Fruit fly (Drosophila melanogaster) whole organism, embryonic: ENCODE measurements around the gene VhaPPA1-2.

Source experiments
- Abd-B ChIP-seq: fragments of 200-800 bp; sonication (Bioruptor generic); optimal IDR thresholded peaks from 2 replicates; lab custom pipeline; 2018; ENCODE audit warnings: missing biosample characterization, mild to moderate bottlenecking, missing genetic modification characterization, moderate library complexity
- Adf1 ChIP-seq: fragments of 200-800 bp; sonication (Bioruptor generic); IDR thresholded peaks from 2 replicates; pipeline ENCODE4 v1.3.6; 2022; ENCODE audit warnings: missing biosample characterization, missing genetic modification characterization
- B-H1 ChIP-seq: fragments of 200-800 bp; sonication (Bioruptor generic); IDR thresholded peaks from 3 replicates; pipeline ENCODE4 v1.3.6; 2022; ENCODE audit warnings: missing biosample characterization, missing genetic modification characterization
- Bdp1 ChIP-seq: fragments of 200-800 bp; sonication (Bioruptor generic); optimal IDR thresholded peaks from 3 replicates; lab custom pipeline; 2016; ENCODE audit warnings: missing biosample characterization, missing genetic modification characterization
- CG10431 ChIP-seq: fragments of 200-800 bp; sonication (Bioruptor generic); optimal IDR thresholded peaks from 3 replicates; lab custom pipeline; 2018; ENCODE audit warnings: missing biosample characterization, mild to moderate bottlenecking, missing genetic modification characterization
- CG11093 ChIP-seq: fragments of 200-800 bp; sonication (Bioruptor generic); IDR thresholded peaks from 3 replicates; pipeline ENCODE4 v1.3.6; 2022; ENCODE audit warnings: missing biosample characterization, missing genetic modification characterization
- CG14050 ChIP-seq: fragments of 200-800 bp; sonication (Bioruptor generic); IDR thresholded peaks from 3 replicates; pipeline ENCODE4 v1.3.6; 2022; ENCODE audit warnings: missing biosample characterization, missing genetic modification characterization
- CG14860 ChIP-seq: fragments of 200-800 bp; sonication (Bioruptor generic); IDR thresholded peaks from 3 replicates; pipeline ENCODE4 v1.3.6; 2022; ENCODE audit warnings: missing biosample characterization, missing genetic modification characterization; ENCODE audit not compliant: partially characterized antibody
- CG17359 ChIP-seq: fragments of 200-800 bp; sonication (Bioruptor generic); optimal IDR thresholded peaks from 3 replicates; lab custom pipeline; 2018; ENCODE audit warnings: missing biosample characterization, mild to moderate bottlenecking, missing genetic modification characterization, moderate library complexity
- CG2116 ChIP-seq: fragments of 200-800 bp; sonication (Bioruptor generic); optimal IDR thresholded peaks from 3 replicates; lab custom pipeline; 2018; ENCODE audit warnings: missing biosample characterization, mild to moderate bottlenecking, missing genetic modification characterization
- CG33557 ChIP-seq: fragments of 200-800 bp; sonication (Bioruptor generic); optimal IDR thresholded peaks from 2 replicates; lab custom pipeline; 2019; ENCODE audit warnings: missing biosample characterization, mild to moderate bottlenecking, missing genetic modification characterization, moderate library complexity
- CG5180 ChIP-seq: fragments of 200-800 bp; sonication (Bioruptor generic); optimal IDR thresholded peaks from 3 replicates; lab custom pipeline; 2017; ENCODE audit warnings: missing biosample characterization, missing genetic modification characterization, mild to moderate bottlenecking, moderate library complexity, missing genetic modification reagents
- CG6791 ChIP-seq: fragments of 200-800 bp; sonication (Bioruptor generic); IDR thresholded peaks from 3 replicates; pipeline ENCODE4 v1.3.6; 2022; ENCODE audit warnings: missing biosample characterization, missing genetic modification characterization; ENCODE audit not compliant: partially characterized antibody
- CG7271 ChIP-seq: fragments of 200-800 bp; sonication (Bioruptor generic); optimal IDR thresholded peaks from 2 replicates; lab custom pipeline; 2018; ENCODE audit warnings: missing biosample characterization, mild to moderate bottlenecking, missing genetic modification characterization, moderate library complexity
- CG7928 ChIP-seq: fragments of 200-800 bp; sonication (Bioruptor generic); optimal IDR thresholded peaks from 2 replicates; lab custom pipeline; 2017; ENCODE audit warnings: missing biosample characterization, mild to moderate bottlenecking, missing genetic modification characterization
- CG8089 ChIP-seq: fragments of 200-800 bp; sonication (Bioruptor generic); optimal IDR thresholded peaks from 3 replicates; lab custom pipeline; 2016; ENCODE audit warnings: missing biosample characterization, missing genetic modification characterization
- CG8765 ChIP-seq: fragments of 200-800 bp; sonication (Bioruptor generic); IDR thresholded peaks from 2 replicates; pipeline ENCODE4 v1.3.6; 2022; ENCODE audit warnings: missing biosample characterization, missing genetic modification characterization
- CG8924 ChIP-seq: fragments of 200-800 bp; optimal IDR thresholded peaks from 3 replicates; lab custom pipeline; 2019; ENCODE audit warnings: missing biosample characterization, mild to moderate bottlenecking, missing genetic modification characterization, moderate library complexity
- CG9817 ChIP-seq: fragments of 200-800 bp; sonication (Bioruptor generic); optimal IDR thresholded peaks from 2 replicates; lab custom pipeline; 2018; ENCODE audit warnings: missing biosample characterization, mild to moderate bottlenecking, missing genetic modification characterization, moderate library complexity
- H2.0 ChIP-seq: fragments of 200-800 bp; sonication (Bioruptor generic); IDR thresholded peaks from 2 replicates; pipeline ENCODE4 v1.3.6; 2022; ENCODE audit warnings: missing biosample characterization, missing genetic modification characterization
- HLHmδ ChIP-seq: fragments of 200-800 bp; sonication (Bioruptor generic); optimal IDR thresholded peaks from 2 replicates; lab custom pipeline; 2018; ENCODE audit warnings: missing biosample characterization, mild to moderate bottlenecking, missing genetic modification characterization, moderate library complexity
- Lim3 ChIP-seq: fragments of 200-800 bp; sonication (Bioruptor generic); IDR thresholded peaks from 2 replicates; pipeline ENCODE4 v1.3.6; 2022; ENCODE audit warnings: missing biosample characterization, missing genetic modification characterization
- Opbp ChIP-seq: fragments of 200-800 bp; sonication (Bioruptor generic); IDR thresholded peaks from 3 replicates; pipeline ENCODE4 v1.3.6; 2022; ENCODE audit warnings: missing biosample characterization, missing genetic modification characterization; ENCODE audit not compliant: partially characterized antibody
- Optix ChIP-seq: fragments of 200-800 bp; sonication (Bioruptor generic); IDR thresholded peaks from 3 replicates; pipeline ENCODE4 v1.3.6; 2022; ENCODE audit warnings: missing biosample characterization, missing genetic modification characterization
- Pdp1 ChIP-seq, 2 experiments: fragments of 200-800 bp; sonication (Bioruptor generic); optimal IDR thresholded peaks; 3 replicates each; lab custom pipeline; 2016; ENCODE audit warnings: missing biosample characterization in 2 of 2, missing genetic modification characterization in 2 of 2, mild to moderate bottlenecking in 1 of 2, moderate library complexity in 1 of 2
- Sox100B ChIP-seq: fragments of 200-800 bp; sonication (Bioruptor generic); optimal IDR thresholded peaks from 3 replicates; lab custom pipeline; 2018; ENCODE audit warnings: missing biosample characterization, mild to moderate bottlenecking, missing genetic modification characterization
- Sry-β ChIP-seq: fragments of 200-800 bp; sonication (Bioruptor generic); optimal IDR thresholded peaks from 2 replicates; lab custom pipeline; 2018; ENCODE audit warnings: missing biosample characterization, mild to moderate bottlenecking, missing genetic modification characterization, moderate library complexity
- Stat92E ChIP-seq, 3 experiments: fragments of >200 bp in 2 of 3; fragments of 200-800 bp in 1 of 3; sonication (Bioruptor generic) in 1 of 3; optimal IDR thresholded peaks; 2 replicates each; lab custom pipeline; 2017 to 2019; ENCODE audit warnings: missing biosample characterization in 3 of 3, missing genetic modification characterization in 3 of 3, mild to moderate bottlenecking in 1 of 3, moderate library complexity in 1 of 3
- TFAM ChIP-seq: fragments of 200-800 bp; sonication (Bioruptor generic); optimal IDR thresholded peaks from 2 replicates; lab custom pipeline; 2017; ENCODE audit warnings: missing biosample characterization, missing genetic modification characterization, inconsistent platforms
- Xrp1 ChIP-seq: fragments of 200-800 bp; sonication (Bioruptor generic); IDR thresholded peaks from 2 replicates; pipeline ENCODE4 v1.3.6; 2022; ENCODE audit warnings: missing biosample characterization, missing genetic modification characterization
- bab2 ChIP-seq: fragments of 200-800 bp; sonication (Bioruptor generic); optimal IDR thresholded peaks from 2 replicates; lab custom pipeline; 2016; ENCODE audit warnings: missing biosample characterization, missing genetic modification characterization
- chif ChIP-seq, 2 experiments: fragments of 200-800 bp; sonication (Bioruptor generic); optimal IDR thresholded peaks; 3 replicates each; lab custom pipeline; 2016; ENCODE audit warnings: missing biosample characterization in 2 of 2, missing genetic modification characterization in 2 of 2
- ems ChIP-seq: fragments of 200-800 bp; sonication (Bioruptor generic); optimal IDR thresholded peaks from 3 replicates; lab custom pipeline; 2016; ENCODE audit warnings: missing biosample characterization, missing genetic modification characterization
- fd64A ChIP-seq: fragments of 200-800 bp; sonication (Bioruptor generic); optimal IDR thresholded peaks from 3 replicates; lab custom pipeline; 2018; ENCODE audit warnings: missing biosample characterization, mild to moderate bottlenecking, missing genetic modification characterization
- ham ChIP-seq: fragments of 200-800 bp; sonication (Bioruptor generic); IDR thresholded peaks from 2 replicates; pipeline ENCODE4 v1.3.6; 2022; ENCODE audit warnings: missing biosample characterization, missing genetic modification characterization
- insv ChIP-seq, 2 experiments: fragments of 200-800 bp; sonication (Bioruptor generic); optimal IDR thresholded peaks; 3 replicates each; lab custom pipeline; 2016 to 2018; ENCODE audit warnings: missing biosample characterization in 2 of 2, missing genetic modification characterization in 2 of 2
- ken ChIP-seq: fragments of 200-800 bp; sonication (Bioruptor generic); IDR thresholded peaks from 3 replicates; pipeline ENCODE4 v1.3.6; 2022; ENCODE audit warnings: missing biosample characterization, missing genetic modification characterization
- org-1 ChIP-seq: fragments of 200-800 bp; sonication (Bioruptor generic); optimal IDR thresholded peaks from 2 replicates; lab custom pipeline; 2017; ENCODE audit warnings: missing biosample characterization, missing genetic modification characterization
- psq ChIP-seq: fragments of 200-800 bp; sonication (Bioruptor generic); optimal IDR thresholded peaks from 2 replicates; lab custom pipeline; 2017; ENCODE audit warnings: missing biosample characterization, missing genetic modification characterization
- sens ChIP-seq: fragments of 200-800 bp; sonication (Bioruptor generic); peaks from one replicate; lab custom pipeline; 2016; ENCODE audit warnings: missing biosample characterization, missing genetic modification characterization
- sens-2 ChIP-seq: fragments of 200-800 bp; sonication (Bioruptor generic); IDR thresholded peaks from 2 replicates; pipeline ENCODE4 v1.3.6; 2022; ENCODE audit warnings: missing biosample characterization, missing genetic modification characterization
- tap ChIP-seq: fragments of 200-800 bp; optimal IDR thresholded peaks from 3 replicates; lab custom pipeline; 2019; ENCODE audit warnings: missing biosample characterization, mild to moderate bottlenecking, missing genetic modification characterization, moderate library complexity
- trem ChIP-seq: fragments of 200-800 bp; optimal IDR thresholded peaks from 3 replicates; lab custom pipeline; 2019; ENCODE audit warnings: missing biosample characterization, mild to moderate bottlenecking, missing genetic modification characterization, moderate library complexity
- vfl ChIP-seq: fragments of 200-800 bp; sonication (Bioruptor generic); optimal IDR thresholded peaks from 2 replicates; lab custom pipeline; 2016; ENCODE audit warnings: missing biosample characterization, missing genetic modification characterization
- vnd ChIP-seq: fragments of 200-800 bp; sonication (Bioruptor generic); IDR thresholded peaks from 3 replicates; pipeline ENCODE4 v1.3.6; 2022; ENCODE audit warnings: missing biosample characterization, missing genetic modification characterization; ENCODE audit not compliant: partially characterized antibody
- zfh2 ChIP-seq: fragments of 200-800 bp; sonication (Bioruptor generic); optimal IDR thresholded peaks from 2 replicates; lab custom pipeline; 2016; ENCODE audit warnings: missing biosample characterization, missing genetic modification characterization

The VhaPPA1-2 gene

dm6 chr3R:14903837-14904431 lies 3.9 kb upstream of the VhaPPA1-2 start, which contains the start of gene VhaPPA1-1 (continued):
- no peak for TF ChIP-seq Adf1

dm6 chr3R:14901408-14902352 lies 1.6 kb upstream of the VhaPPA1-2 start, which contains the start of gene RpS5b:
Gene RpS5b (minus strand): TSS chr3R:14901563.
- peak in 1 of 2 experiments; percentile 25 for TF ChIP-seq Pdp1 (GFP tag; optimal IDR thresholded peaks at IDR 0.05; lab: Kevin White, UChicago)
- no peak for TF ChIP-seq ems (GFP tag; lab: Kevin White, UChicago)
- no peak for TF ChIP-seq vnd (GFP tag; lab: Robert Waterston, UW)
- TF ChIP-seq zfh2 (GFP tag; lab: Kevin White, UChicago), result no peak
- no peak for TF ChIP-seq Lim3 (GFP tag; lab: Robert Waterston, UW)
- no peak for TF ChIP-seq tap
- TF ChIP-seq CG17359 (tag; lab: Kevin White, UChicago), result no peak
- TF ChIP-seq CG2116 (GFP tag; lab: Kevin White, UChicago), result peak; percentile 97
- no peak for TF ChIP-seq org-1 (GFP tag; lab: Kevin White, UChicago)
- TF ChIP-seq Abd-B (GFP tag; lab: Kevin White, UChicago), result no peak
- peak; percentile 65 for TF ChIP-seq sens (GFP tag; lab: Kevin White, UChicago)
- no peak for TF ChIP-seq CG8089 (GFP tag; lab: Kevin White, UChicago)
- TF ChIP-seq H2.0 (GFP tag; lab: Robert Waterston, UW), result no peak
- TF ChIP-seq HLHmδ (GFP tag; lab: Kevin White, UChicago), result no peak
- peak; percentile 95 for TF ChIP-seq trem
- no peak for TF ChIP-seq CG7271 (tag; lab: Kevin White, UChicago)
- TF ChIP-seq psq, result no peak
- TF ChIP-seq ken (GFP tag; lab: Robert Waterston, UW), result no peak
- TF ChIP-seq sens-2 (GFP tag; lab: Robert Waterston, UW), result no peak
- no peak for TF ChIP-seq B-H1
- no peak for TF ChIP-seq CG14050 (GFP tag; lab: Robert Waterston, UW)
- no peak for TF ChIP-seq insv (GFP tag; optimal IDR thresholded peaks at IDR 0.05; lab: Kevin White, UChicago)
- TF ChIP-seq CG7928 (GFP tag; lab: Kevin White, UChicago), result no peak
- TF ChIP-seq ham (GFP tag; lab: Robert Waterston, UW), result no peak
- no peak for TF ChIP-seq Xrp1 (GFP tag; lab: Robert Waterston, UW)
- no peak for TF ChIP-seq CG8765
- no peak for TF ChIP-seq CG5180
- TF ChIP-seq CG33557, result no peak
- TF ChIP-seq Stat92E (GFP tag; optimal IDR thresholded peaks at IDR 0.05; lab: Kevin White, UChicago), result no peak
- TF ChIP-seq CG10431 (GFP tag; lab: Kevin White, UChicago), result no peak
- TF ChIP-seq Bdp1 (GFP tag; lab: Kevin White, UChicago), result no peak
- no peak for TF ChIP-seq TFAM (GFP tag; lab: Kevin White, UChicago)
- TF ChIP-seq bab2 (GFP tag; lab: Kevin White, UChicago), result no peak
- no peak for TF ChIP-seq Sox100B (GFP tag; lab: Kevin White, UChicago)
- TF ChIP-seq vfl (GFP tag; lab: Kevin White, UChicago), result no peak
- no peak for TF ChIP-seq CG14860 (GFP tag; lab: Robert Waterston, UW)
- TF ChIP-seq Optix (GFP tag; lab: Robert Waterston, UW), result no peak
- no peak for TF ChIP-seq CG8924
- no peak for TF ChIP-seq Sry-β (GFP tag; lab: Kevin White, UChicago)
- TF ChIP-seq CG11093 (GFP tag; lab: Robert Waterston, UW), result no peak
- no peak for TF ChIP-seq Opbp (GFP tag; lab: Robert Waterston, UW)
- TF ChIP-seq CG9817 (tag; lab: Kevin White, UChicago), result no peak
- TF ChIP-seq chif (GFP tag; optimal IDR thresholded peaks at IDR 0.05; lab: Kevin White, UChicago), result no peak
- no peak for TF ChIP-seq fd64A (GFP tag; lab: Kevin White, UChicago)
- no peak for TF ChIP-seq CG6791 (GFP tag; lab: Robert Waterston, UW)
